Fruit fly (Drosophila melanogaster) whole organism, prepupa: ENCODE results near the gene sog.

ENCODE experiments used
- CG10669 ChIP-seq: fragments of 200-800 bp; sonication (Bioruptor generic); optimal IDR thresholded peaks from 3 replicates; lab custom pipeline; 2018; ENCODE audit warnings: missing biosample characterization, mild to moderate bottlenecking, missing genetic modification characterization, moderate library complexity
- CG11294 ChIP-seq: fragments of 200-800 bp; sonication (Bioruptor generic); IDR thresholded peaks from 2 replicates; pipeline ENCODE4 v1.3.6; 2022; ENCODE audit warnings: missing biosample characterization, missing genetic modification characterization
- CG11902 ChIP-seq: fragments of 200-800 bp; sonication (Bioruptor generic); optimal IDR thresholded peaks from 3 replicates; lab custom pipeline; 2016; ENCODE audit warnings: missing biosample characterization, missing genetic modification characterization
- CG15336 ChIP-seq: fragments of 200-800 bp; sonication (Bioruptor generic); IDR thresholded peaks from 2 replicates; pipeline ENCODE4 v1.3.6; 2022; ENCODE audit warnings: missing biosample characterization, missing genetic modification characterization
- CG16779 ChIP-seq: fragments of 200-800 bp; sonication (Bioruptor generic); optimal IDR thresholded peaks from 3 replicates; lab custom pipeline; 2017; ENCODE audit warnings: missing biosample characterization, mild to moderate bottlenecking, missing genetic modification characterization
- CG3032 ChIP-seq: fragments of 200-800 bp; optimal IDR thresholded peaks from 2 replicates; lab custom pipeline; 2019; ENCODE audit warnings: missing biosample characterization, mild to moderate bottlenecking, missing genetic modification characterization, moderate library complexity
- CG31627 ChIP-seq: fragments of 200-800 bp; sonication (Bioruptor generic); optimal IDR thresholded peaks from 3 replicates; lab custom pipeline; 2016; ENCODE audit warnings: missing biosample characterization, missing genetic modification characterization
- CG32006 ChIP-seq: fragments of 200-800 bp; sonication (Bioruptor generic); optimal IDR thresholded peaks from 3 replicates; lab custom pipeline; 2017; ENCODE audit warnings: missing biosample characterization, mild to moderate bottlenecking, missing genetic modification characterization
- CG6163 ChIP-seq: fragments of 200-800 bp; sonication (Bioruptor generic); IDR thresholded peaks from 3 replicates; pipeline ENCODE4 v1.3.6; 2022; ENCODE audit warnings: missing biosample characterization, missing genetic modification characterization
- CG6276 ChIP-seq: fragments of 200-800 bp; sonication (Bioruptor generic); optimal IDR thresholded peaks from 2 replicates; lab custom pipeline; 2017; ENCODE audit warnings: missing biosample characterization, mild to moderate bottlenecking, missing genetic modification characterization
- CG6808 ChIP-seq: fragments of 200-800 bp; sonication (Bioruptor generic); optimal IDR thresholded peaks from 3 replicates; lab custom pipeline; 2017; ENCODE audit warnings: missing biosample characterization, missing genetic modification characterization, mild to moderate bottlenecking, moderate library complexity, missing genetic modification reagents
- CG6854 ChIP-seq: fragments of 200-800 bp; sonication (Bioruptor generic); optimal IDR thresholded peaks from 2 replicates; lab custom pipeline; 2017; ENCODE audit warnings: missing biosample characterization, mild to moderate bottlenecking, missing genetic modification characterization
- CG7368 ChIP-seq: fragments of 200-800 bp; sonication (Bioruptor generic); optimal IDR thresholded peaks from 3 replicates; lab custom pipeline; 2016; ENCODE audit warnings: missing biosample characterization, missing genetic modification characterization
- CG8119 ChIP-seq: fragments of 200-800 bp; sonication (Bioruptor generic); IDR thresholded peaks from 3 replicates; pipeline ENCODE4 v1.3.6; 2022; ENCODE audit warnings: missing biosample characterization, missing genetic modification characterization
- CG8319 ChIP-seq: fragments of 200-800 bp; sonication (Bioruptor generic); optimal IDR thresholded peaks from 3 replicates; lab custom pipeline; 2016; ENCODE audit warnings: missing biosample characterization, missing genetic modification characterization
- CG8632 ChIP-seq: fragments of 200-800 bp; sonication (Bioruptor generic); optimal IDR thresholded peaks from 3 replicates; lab custom pipeline; 2016; ENCODE audit warnings: missing biosample characterization, missing genetic modification characterization
- Eip78C ChIP-seq: fragments of 200-800 bp; sonication (Bioruptor generic); peaks from one replicate; lab custom pipeline; 2016; ENCODE audit warnings: missing biosample characterization, missing genetic modification characterization
- Eip93F ChIP-seq: fragments of 200-800 bp; sonication (Bioruptor generic); optimal IDR thresholded peaks from 2 replicates; lab custom pipeline; 2016; ENCODE audit warnings: missing biosample characterization, mild to moderate bottlenecking, missing genetic modification characterization
- Ets21C ChIP-seq: fragments of 200-800 bp; sonication (Bioruptor generic); optimal IDR thresholded peaks from 3 replicates; lab custom pipeline; 2016; ENCODE audit warnings: missing biosample characterization, missing genetic modification characterization
- Ets96B ChIP-seq: fragments of 200-800 bp; optimal IDR thresholded peaks from 2 replicates; lab custom pipeline; 2019; ENCODE audit warnings: missing biosample characterization, mild to moderate bottlenecking, missing genetic modification characterization, moderate library complexity
- Hr38 ChIP-seq: sonication (Bioruptor generic); optimal IDR thresholded peaks from 2 replicates; lab custom pipeline; 2016; ENCODE audit warnings: missing biosample characterization, missing genetic modification characterization
- Hr4 ChIP-seq: fragments of 200-800 bp; sonication (Bioruptor generic); optimal IDR thresholded peaks from 3 replicates; lab custom pipeline; 2016; ENCODE audit warnings: missing biosample characterization, missing genetic modification characterization
- Lpt ChIP-seq: fragments of 200-800 bp; sonication (Bioruptor generic); optimal IDR thresholded peaks from 3 replicates; lab custom pipeline; 2016; ENCODE audit warnings: missing biosample characterization, missing genetic modification characterization
- OdsH ChIP-seq: fragments of 200-800 bp; sonication (Bioruptor generic); optimal IDR thresholded peaks from 3 replicates; lab custom pipeline; 2016; ENCODE audit warnings: missing biosample characterization, missing genetic modification characterization
- Sox14 ChIP-seq: fragments of 200-800 bp; sonication (Bioruptor generic); optimal IDR thresholded peaks from 3 replicates; lab custom pipeline; 2016; ENCODE audit warnings: missing biosample characterization, missing genetic modification characterization
- Sox15 ChIP-seq: fragments of 200-800 bp; sonication (Bioruptor generic); optimal IDR thresholded peaks from 3 replicates; lab custom pipeline; 2016; ENCODE audit warnings: missing biosample characterization, missing genetic modification characterization
- achi ChIP-seq: fragments of 200-800 bp; sonication (Bioruptor generic); optimal IDR thresholded peaks from 3 replicates; lab custom pipeline; 2016; ENCODE audit warnings: missing biosample characterization, missing genetic modification characterization
- acj6 ChIP-seq: fragments of 200-800 bp; sonication (Bioruptor generic); optimal IDR thresholded peaks from 3 replicates; lab custom pipeline; 2016; ENCODE audit warnings: missing biosample characterization, missing genetic modification characterization
- eg ChIP-seq: fragments of 200-800 bp; sonication (Bioruptor generic); IDR thresholded peaks from 3 replicates; pipeline ENCODE4 v1.3.6; 2022; ENCODE audit warnings: missing biosample characterization, missing genetic modification characterization
- esn ChIP-seq: fragments of 200-800 bp; sonication (Bioruptor generic); optimal IDR thresholded peaks from 2 replicates; lab custom pipeline; 2016; ENCODE audit warnings: missing biosample characterization, mild to moderate bottlenecking, missing genetic modification characterization, moderate library complexity
- fd59A ChIP-seq: fragments of 200-800 bp; sonication (Bioruptor generic); optimal IDR thresholded peaks from 2 replicates; lab custom pipeline; 2017; ENCODE audit warnings: missing biosample characterization, mild to moderate bottlenecking, missing genetic modification characterization, missing genetic modification reagents
- fkh ChIP-seq: fragments of 200-800 bp; sonication (Bioruptor generic); optimal IDR thresholded peaks from 3 replicates; lab custom pipeline; 2017; ENCODE audit warnings: missing biosample characterization, mild to moderate bottlenecking, missing genetic modification characterization, moderate library complexity
- lz ChIP-seq: fragments of 200-800 bp; sonication (Bioruptor generic); optimal IDR thresholded peaks from 3 replicates; lab custom pipeline; 2016; ENCODE audit warnings: missing biosample characterization, missing genetic modification characterization
- net ChIP-seq: fragments of 200-800 bp; sonication (Bioruptor generic); optimal IDR thresholded peaks from 3 replicates; lab custom pipeline; 2016; ENCODE audit warnings: missing biosample characterization, missing genetic modification characterization
- salr ChIP-seq, 2 experiments: fragments of 200-800 bp; sonication (Bioruptor generic); optimal IDR thresholded peaks; 3 replicates each; lab custom pipeline; 2016 to 2018; ENCODE audit warnings: missing biosample characterization in 2 of 2, missing genetic modification characterization in 2 of 2, mild to moderate bottlenecking in 1 of 2
- spab ChIP-seq: fragments of 200-800 bp; sonication (Bioruptor generic); optimal IDR thresholded peaks from 2 replicates; lab custom pipeline; 2017; ENCODE audit warnings: missing biosample characterization, mild to moderate bottlenecking, missing genetic modification characterization, missing genetic modification reagents
- ss ChIP-seq, 2 experiments: fragments of 200-800 bp; sonication (Bioruptor generic); optimal IDR thresholded peaks; 2 replicates in 1 of 2; 3 replicates in 1 of 2; lab custom pipeline; 2017 to 2018; ENCODE audit warnings: mild to moderate bottlenecking in 2 of 2, missing biosample characterization in 2 of 2, missing genetic modification characterization in 2 of 2, moderate library complexity in 1 of 2
- svp ChIP-seq: fragments of 200-800 bp; sonication (Bioruptor generic); peaks from one replicate; lab custom pipeline; 2016; ENCODE audit warnings: missing biosample characterization, missing genetic modification characterization

The sog gene

dm6 chrX:15653364-15653809 is 20.2 kb upstream of the sog start (continued):
- TF ChIP-seq CG6163 (GFP tag; lab: Robert Waterston, UW) (no peak), fd59A (GFP tag; lab: Kevin White, UChicago) (no peak), Hr38 (GFP tag; lab: Kevin White, UChicago) (no peak), CG16779 (no peak), CG8319 (GFP tag; lab: Kevin White, UChicago) (no peak), OdsH (GFP tag; lab: Kevin White, UChicago) (no peak), Ets21C (GFP tag; lab: Kevin White, UChicago) (no peak), CG3032 (tag; lab: Kevin White, UChicago) (no peak), Eip93F (GFP tag; lab: Kevin White, UChicago) (no peak), CG31627 (peak; percentile 45), CG6854 (GFP tag; lab: Kevin White, UChicago) (no peak), Lpt (no peak), Ets96B (no peak), Hr4 (GFP tag; lab: Kevin White, UChicago) (no peak), CG32006 (GFP tag; lab: Kevin White, UChicago) (no peak), Sox15 (GFP tag; lab: Kevin White, UChicago) (no peak), acj6 (GFP tag; lab: Kevin White, UChicago) (peak; percentile 8), lz (GFP tag; lab: Kevin White, UChicago) (peak; percentile 19), CG15336 (no peak), spab (no peak), achi (GFP tag; lab: Kevin White, UChicago) (no peak), CG10669 (GFP tag; lab: Kevin White, UChicago) (no peak), Sox14 (GFP tag; lab: Kevin White, UChicago) (no peak)

- peak in 1 of 2 experiments; percentile 53 for TF ChIP-seq ss (GFP tag; optimal IDR thresholded peaks at IDR 0.05; lab: Kevin White, UChicago)
- TF ChIP-seq CG8119 (GFP tag; lab: Robert Waterston, UW), result no peak
- TF ChIP-seq CG6854 (GFP tag; lab: Kevin White, UChicago), result no peak
- TF ChIP-seq CG11902, result no peak
- TF ChIP-seq Sox14 (GFP tag; lab: Kevin White, UChicago), result no peak
- TF ChIP-seq CG6808 (GFP tag; lab: Kevin White, UChicago), result no peak
- peak; percentile 60 for TF ChIP-seq CG6276 (GFP tag; lab: Kevin White, UChicago)
- no peak for TF ChIP-seq CG7368 (GFP tag; lab: Kevin White, UChicago)
- TF ChIP-seq CG6163 (GFP tag; lab: Robert Waterston, UW), result no peak
- TF ChIP-seq CG16779, result no peak
- TF ChIP-seq salr (GFP tag; optimal IDR thresholded peaks at IDR 0.05; lab: Kevin White, UChicago), result no peak
- no peak for TF ChIP-seq svp (GFP tag; lab: Kevin White, UChicago)
- no peak for TF ChIP-seq CG11294 (GFP tag; lab: Robert Waterston, UW)
- no peak for TF ChIP-seq esn (GFP tag; lab: Kevin White, UChicago)
- TF ChIP-seq Hr4 (GFP tag; lab: Kevin White, UChicago), result no peak
- no peak for TF ChIP-seq CG8632 (GFP tag; lab: Kevin White, UChicago)
Measured at dm6 chrX:15651559-15651958, 18.3 kb upstream of the sog start.

dm6 chrX:15649507-15649906 is 16.3 kb upstream of the sog start:
- TF ChIP-seq CG32006 (GFP tag; lab: Kevin White, UChicago) (no peak), svp (GFP tag; lab: Kevin White, UChicago) (peak; percentile 54), fkh (GFP tag; lab: Kevin White, UChicago) (no peak), Eip78C (GFP tag; lab: Kevin White, UChicago) (peak; percentile 70), eg (GFP tag; lab: Robert Waterston, UW) (no peak), Ets21C (GFP tag; lab: Kevin White, UChicago) (no peak), esn (GFP tag; lab: Kevin White, UChicago) (no peak), net (GFP tag; lab: Kevin White, UChicago) (no peak)
